Fruit fly (Drosophila melanogaster) S2 (cell line): ENCODE results near the gene MTF-1.

Experiments
- CG8478 ChIP-seq: fragments of >200 bp; optimal IDR thresholded peaks from 2 replicates; lab custom pipeline; 2018
- CTCF ChIP-seq, 2 experiments: fragments of >200 bp; optimal IDR thresholded peaks; 2 replicates each; lab custom pipeline; 2018

DNA sequence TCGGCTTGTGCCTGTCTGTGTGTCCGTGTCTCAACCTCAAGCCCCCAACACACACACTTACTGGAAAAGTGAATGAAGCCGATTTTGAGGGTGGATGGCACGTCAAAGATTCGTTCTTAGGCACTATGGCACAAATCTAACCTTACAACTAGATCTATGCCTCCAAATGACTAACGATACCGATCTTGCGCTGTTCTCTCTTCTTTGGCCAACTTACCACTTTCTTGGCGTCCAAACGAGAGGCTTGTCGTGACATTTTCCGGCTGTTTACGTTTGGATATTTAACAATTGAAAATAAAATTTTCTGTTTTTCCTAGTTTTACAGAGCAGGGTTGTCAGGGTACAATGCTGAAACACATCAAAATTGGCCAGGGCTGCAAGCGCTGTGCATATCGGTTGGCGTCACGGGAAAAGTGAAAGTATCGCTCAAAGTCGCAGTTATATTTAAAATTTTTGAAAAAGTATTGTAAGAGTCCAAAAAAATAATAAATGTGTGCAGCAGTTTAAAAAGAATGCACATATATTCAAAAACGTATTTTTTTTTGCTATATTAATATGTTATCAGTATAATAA lies 11.9 kb downstream of the MTF-1 start, which contains the start of the genes Bet3 and Nf-YA:
- TF ChIP-seq CG8478 (lab: Kevin White, UChicago) (no peak), CTCF (optimal IDR thresholded peaks at IDR 0.05; lab: Kevin White, UChicago) (peak in 1 of 2 experiments; percentile 34)
